Worm (Caenorhabditis elegans): ENCODE data around the gene T22C8.1.

The T22C8.1 gene

DNA sequence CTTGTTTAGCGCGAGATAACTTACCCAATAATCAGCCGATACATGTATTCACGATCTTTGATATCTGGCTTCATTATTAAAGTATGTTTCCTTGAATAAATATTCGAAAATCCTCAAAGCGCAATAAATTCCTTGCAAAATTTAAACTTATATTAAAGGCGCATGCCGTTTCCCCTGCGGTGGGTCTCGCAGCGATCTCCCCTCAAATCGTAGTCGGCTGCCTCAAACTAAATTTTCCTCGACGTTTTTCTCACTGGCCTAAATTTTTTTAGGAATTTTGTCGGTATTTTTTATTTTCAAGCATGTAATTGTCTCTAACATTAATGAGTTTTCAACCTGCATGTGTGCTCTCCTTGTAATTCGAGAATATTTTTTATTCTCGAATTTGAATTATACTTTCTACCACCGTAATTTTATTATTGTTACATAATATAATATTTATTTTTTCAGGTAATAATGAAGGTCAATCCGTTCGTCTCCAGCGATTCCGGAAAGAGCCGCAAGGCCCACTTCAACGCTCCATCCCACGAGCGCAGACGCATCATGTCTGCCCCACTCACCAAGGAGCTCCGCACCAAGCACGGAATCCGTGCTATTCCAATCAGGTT, 10.1 kb upstream of the T22C8.1 start, which contains the start of the genes cpf-1 and rpl-26:
Gene cpf-1, minus strand, starts transcription at position 104 of the 608 bp plus-strand sequence.
Gene rpl-26, plus strand, starts transcription at position 449 of the 608 bp plus-strand sequence.
- peak; percentile 26 for TF ChIP-seq unc-86 (tag; optimal IDR thresholded peaks at IDR 0.05)
- TF ChIP-seq egl-13 (tag; optimal IDR thresholded peaks at IDR 0.05): no peak
- TF ChIP-seq jun-1 (tag; optimal IDR thresholded peaks at IDR 0.05): peak; percentile 37
- peak; percentile 10 to 61 (median 23) for TF ChIP-seq ceh-82 (tag; optimal IDR thresholded peaks at IDR 0.05)
- TF ChIP-seq nhr-77 (tag; optimal IDR thresholded peaks at IDR 0.05): peak; percentile 37
- TF ChIP-seq ztf-4 (tag; optimal IDR thresholded peaks at IDR 0.05): no peak
- no peak for TF ChIP-seq alr-1 (tag; optimal IDR thresholded peaks at IDR 0.05; ENCODE audit: borderline replicate concordance)
- TF ChIP-seq rnt-1 (tag; optimal IDR thresholded peaks at IDR 0.05): peak; percentile 61
- TF ChIP-seq nhr-12 (tag; optimal IDR thresholded peaks at IDR 0.05): no peak
- no peak for TF ChIP-seq sox-4 (tag; optimal IDR thresholded peaks at IDR 0.05)
- TF ChIP-seq blmp-1 (tag; optimal IDR thresholded peaks at IDR 0.05): peak; percentile 67
- TF ChIP-seq xbp-1 (tag; optimal IDR thresholded peaks at IDR 0.05): peak; percentile 48
- TF ChIP-seq lin-14 (GFP tag; optimal IDR thresholded peaks at IDR 0.05): no peak
- peak in 1 of 2 experiments; percentile 39 for TF ChIP-seq mdl-1 (tag; optimal IDR thresholded peaks at IDR 0.05)
- TF ChIP-seq Y116A8C.19 (tag; optimal IDR thresholded peaks at IDR 0.05; ENCODE audit: borderline replicate concordance): no peak
- peak; percentile 4 for TF ChIP-seq snpc-4 (tag; optimal IDR thresholded peaks at IDR 0.05)
- TF ChIP-seq dpl-1 (GFP tag; optimal IDR thresholded peaks at IDR 0.05): peak; percentile 65 to 78 (median 67)
- TF ChIP-seq efl-1 (optimal IDR thresholded peaks at IDR 0.05): peak; percentile 72 to 73
- peak; percentile 73 to 96 for TF ChIP-seq efl-1 (GFP tag; optimal IDR thresholded peaks at IDR 0.05 in 1 of 2)
- TF ChIP-seq aly-2 (tag; optimal IDR thresholded peaks at IDR 0.05): no peak
- TF ChIP-seq elt-3 (tag; optimal IDR thresholded peaks at IDR 0.05): peak in 1 of 6 experiments; percentile 84
- TF ChIP-seq nhr-71 (tag; optimal IDR thresholded peaks at IDR 0.05): peak; percentile 70
- no peak for TF ChIP-seq C04F5.9 (tag; optimal IDR thresholded peaks at IDR 0.05)
- TF ChIP-seq swsn-7 (tag; optimal IDR thresholded peaks at IDR 0.05): peak; percentile 53
- TF ChIP-seq fkh-4 (tag; optimal IDR thresholded peaks at IDR 0.05; ENCODE audit: borderline replicate concordance): no peak
- peak; percentile 61 for TF ChIP-seq C16A3.4 (tag; optimal IDR thresholded peaks at IDR 0.05)
- TF ChIP-seq efl-3 (GFP tag; optimal IDR thresholded peaks at IDR 0.05): no peak
- peak; percentile 38; the same call in 1 of the 2 replicates for TF ChIP-seq isw-1 (GFP tag; IDR thresholded peaks at IDR 0.05)
- TF ChIP-seq lin-39 (tag; optimal IDR thresholded peaks at IDR 0.05): no peak
- TF ChIP-seq ama-1 (optimal IDR thresholded peaks at IDR 0.05): no peak
- peak; percentile 29 for TF ChIP-seq lin-15B (tag; optimal IDR thresholded peaks at IDR 0.05)
- peak; percentile 44 for TF ChIP-seq nhr-47 (tag; optimal IDR thresholded peaks at IDR 0.05)
- peak; percentile 58 for TF ChIP-seq skn-1 (tag; optimal IDR thresholded peaks at IDR 0.05)
- TF ChIP-seq nhr-85 (tag): peak; percentile 48
- TF ChIP-seq lin-13 (GFP tag; optimal IDR thresholded peaks at IDR 0.05): peak; percentile 12
- TF ChIP-seq nhr-28 (tag; optimal IDR thresholded peaks at IDR 0.05): no peak
- peak; percentile 73 for TF ChIP-seq F16B12.6 (tag; optimal IDR thresholded peaks at IDR 0.05)
- TF ChIP-seq ceh-63 (GFP tag; optimal IDR thresholded peaks at IDR 0.05): no peak
- no peak for TF ChIP-seq mab-9 (GFP tag; IDR thresholded peaks at IDR 0.05)
- peak; percentile 56 for TF ChIP-seq unc-130 (tag; optimal IDR thresholded peaks at IDR 0.05)
- TF ChIP-seq nhr-84 (tag; optimal IDR thresholded peaks at IDR 0.05): no peak
- no peak for TF ChIP-seq ceh-8 (GFP tag; optimal IDR thresholded peaks at IDR 0.05)
- no peak for TF ChIP-seq pqm-1 (tag; optimal IDR thresholded peaks at IDR 0.05)
- no peak for TF ChIP-seq ces-1 (GFP tag; optimal IDR thresholded peaks at IDR 0.05)
- TF ChIP-seq mep-1 (tag; optimal IDR thresholded peaks at IDR 0.05): peak; percentile 69
- peak; percentile 38 for TF ChIP-seq nhr-19 (GFP tag; conservative IDR thresholded peaks at IDR 0.05)
- TF ChIP-seq lin-35 (GFP tag; optimal IDR thresholded peaks at IDR 0.05): peak; percentile 70 to 81
- no peak for TF ChIP-seq hpl-2 (GFP tag; optimal IDR thresholded peaks at IDR 0.05)
- TF ChIP-seq irx-1 (tag; optimal IDR thresholded peaks at IDR 0.05): no peak
- TF ChIP-seq fkh-10 (GFP tag; optimal IDR thresholded peaks at IDR 0.05): no peak
- no peak for TF ChIP-seq ceh-88 (GFP tag; IDR thresholded peaks at IDR 0.05)
- no peak for TF ChIP-seq zip-4 (GFP tag; optimal IDR thresholded peaks at IDR 0.05)
- peak; percentile 70 to 93 for TF ChIP-seq lsy-2 (tag; optimal IDR thresholded peaks at IDR 0.05)
